Worm (Caenorhabditis elegans): Measurements from ENCODE around the gene F38A1.15.

DNA sequence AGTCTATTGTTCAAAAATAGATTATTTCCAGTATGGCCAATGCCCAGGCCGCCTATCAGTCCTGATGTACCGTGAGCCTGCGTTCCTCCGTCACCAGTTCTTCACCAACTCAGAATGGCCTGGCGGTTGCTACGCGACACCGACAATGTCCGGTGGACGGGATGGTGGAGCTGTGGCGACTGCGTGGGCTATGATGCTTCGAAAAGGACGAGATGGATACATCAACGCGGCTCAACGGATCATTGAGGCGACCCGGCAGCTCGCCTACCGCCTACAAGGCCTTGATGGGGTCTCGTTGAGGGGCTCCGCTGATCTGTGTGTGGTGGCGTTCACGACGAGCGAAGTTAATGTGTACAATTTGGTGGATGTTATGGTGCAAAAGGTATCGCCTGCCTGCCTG lies 43.7 kb downstream of the F38A1.15 start:
- TF ChIP-seq pag-3 (tag; optimal IDR thresholded peaks at IDR 0.05; ENCODE audit: borderline replicate concordance), result no peak
- no peak for TF ChIP-seq dmd-4 (tag; optimal IDR thresholded peaks at IDR 0.05; ENCODE audit: borderline replicate concordance)
- no peak for TF ChIP-seq pros-1 (tag; optimal IDR thresholded peaks at IDR 0.05)
